Worm (Caenorhabditis elegans): ENCODE measurements around the gene akt-1.

DNA sequence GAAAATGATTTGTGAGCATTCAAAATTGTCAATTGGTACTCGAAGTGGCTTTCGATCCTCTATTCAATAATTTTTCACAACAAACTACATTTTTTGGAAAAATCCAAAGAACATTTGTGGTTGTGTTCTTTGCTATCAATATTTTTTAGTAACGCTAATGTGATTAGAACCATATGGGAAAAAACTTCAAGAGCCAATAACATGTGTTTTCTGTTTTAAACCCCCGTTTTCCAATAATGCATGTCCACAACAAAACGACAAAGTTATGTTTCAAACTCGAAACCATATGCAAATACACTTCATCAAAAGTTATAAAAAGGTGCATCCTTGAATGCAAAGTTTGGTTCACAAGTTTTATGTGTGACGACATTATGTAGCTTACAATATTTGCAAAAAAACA, 37.1 kb downstream of the akt-1 start:
- TF ChIP-seq nhr-25 (tag; optimal IDR thresholded peaks at IDR 0.05) (no peak), alr-1 (tag; optimal IDR thresholded peaks at IDR 0.05) (no peak), zag-1 (tag; optimal IDR thresholded peaks at IDR 0.05) (no peak), skn-1 (tag; optimal IDR thresholded peaks at IDR 0.05) (no peak), nhr-11 (tag; optimal IDR thresholded peaks at IDR 0.05) (no peak), unc-62 (GFP tag; optimal IDR thresholded peaks at IDR 0.05) (no peak), F13H6.1 (tag; optimal IDR thresholded peaks at IDR 0.05) (no peak), nhr-129 (tag; optimal IDR thresholded peaks at IDR 0.05) (no peak)

Data from whole organism, L2 larva.